Worm (Caenorhabditis elegans): ENCODE results near the gene Y39A3A.3.

The Y39A3A.3 gene

ce11 chrIII:2099808-2100366 lies 31.7 kb upstream of the Y39A3A.3 start (continued):
- TF ChIP-seq php-3 (GFP tag; IDR thresholded peaks at IDR 0.05) (peak; percentile 59; the same call in 1 of the 2 replicates), nhr-42 (GFP tag; IDR thresholded peaks at IDR 0.05) (no peak), madf-9 (GFP tag; conservative IDR thresholded peaks at IDR 0.05) (0 out of 2 replicates have a peak, but pooled peaks have one; percentile 12), spr-3 (GFP tag; optimal IDR thresholded peaks at IDR 0.05) (no peak), fos-1 (tag; optimal IDR thresholded peaks at IDR 0.05) (no peak), nhr-237 (tag; optimal IDR thresholded peaks at IDR 0.05) (no peak), lin-29 (GFP tag; IDR thresholded peaks at IDR 0.05) (no peak), unc-130 (GFP tag; optimal IDR thresholded peaks at IDR 0.05) (no peak), zag-1 (tag; optimal IDR thresholded peaks at IDR 0.05) (no peak), ceh-62 (tag; optimal IDR thresholded peaks at IDR 0.05) (no peak), lin-38 (GFP tag; IDR thresholded peaks at IDR 0.05) (no peak), D1046.2 (GFP tag; IDR thresholded peaks at IDR 0.05) (no peak), hlh-11 (tag; optimal IDR thresholded peaks at IDR 0.05) (peak; percentile 78), zip-11 (GFP tag; IDR thresholded peaks at IDR 0.05) (no peak), dve-1 (tag; optimal IDR thresholded peaks at IDR 0.05; ENCODE audit: insufficient read depth) (peak; percentile 72), ceh-20 (GFP tag; IDR thresholded peaks at IDR 0.05) (no peak), lin-39 (tag; optimal IDR thresholded peaks at IDR 0.05) (no peak), nhr-25 (tag; optimal IDR thresholded peaks at IDR 0.05; ENCODE audit: borderline replicate concordance, insufficient read depth) (no peak), mdl-1 (tag; optimal IDR thresholded peaks at IDR 0.05) (no peak), ztf-11 (tag; optimal IDR thresholded peaks at IDR 0.05) (no peak), jun-1 (tag; optimal IDR thresholded peaks at IDR 0.05) (no peak), ama-1 (optimal IDR thresholded peaks at IDR 0.05) (no peak), Y48G9A.11 (GFP tag; IDR thresholded peaks at IDR 0.05) (no peak), T26A8.4 (GFP tag; IDR thresholded peaks at IDR 0.05) (no peak), gei-8 (GFP tag; optimal IDR thresholded peaks at IDR 0.05) (no peak), daf-12 (tag; optimal IDR thresholded peaks at IDR 0.05) (no peak), rbr-2 (tag; optimal IDR thresholded peaks at IDR 0.05) (no peak), skn-1 (tag; optimal IDR thresholded peaks at IDR 0.05) (no peak), cey-2 (tag; optimal IDR thresholded peaks at IDR 0.05; ENCODE audit: borderline replicate concordance, insufficient read depth) (no peak), sdz-12 (GFP tag; optimal IDR thresholded peaks at IDR 0.05) (no peak), saeg-2 (GFP tag; IDR thresholded peaks at IDR 0.05) (no peak), arid-1 (GFP tag; conservative IDR thresholded peaks at IDR 0.05) (no peak; the same call in 1 of the 2 replicates), nhr-10 (tag; optimal IDR thresholded peaks at IDR 0.05) (no peak), lin-1 (GFP tag; IDR thresholded peaks at IDR 0.05) (no peak), mes-2 (tag; optimal IDR thresholded peaks at IDR 0.05; ENCODE audit: poor library complexity, severe bottlenecking) (no peak), nhr-77 (tag; optimal IDR thresholded peaks at IDR 0.05) (peak; percentile 75), lim-7 (GFP tag; IDR thresholded peaks at IDR 0.05) (no peak), nhr-111 (GFP tag; optimal IDR thresholded peaks at IDR 0.05) (no peak), lin-13 (GFP tag; optimal IDR thresholded peaks at IDR 0.05) (peak; percentile 19), F49E8.2 (tag; optimal IDR thresholded peaks at IDR 0.05; ENCODE audit: borderline replicate concordance) (no peak), nhr-41 (GFP tag; IDR thresholded peaks at IDR 0.05) (no peak), nhr-48 (tag; optimal IDR thresholded peaks at IDR 0.05) (no peak), daf-16 (GFP tag; optimal IDR thresholded peaks at IDR 0.05) (no peak), daf-16 (tag; optimal IDR thresholded peaks at IDR 0.05) (peak; percentile 50), nhr-6 (tag; optimal IDR thresholded peaks at IDR 0.05) (no peak), snpc-4 (tag; optimal IDR thresholded peaks at IDR 0.05) (no peak), ceh-28 (tag; optimal IDR thresholded peaks at IDR 0.05) (no peak), nhr-102 (tag; optimal IDR thresholded peaks at IDR 0.05) (no peak), tag-97 (GFP tag; IDR thresholded peaks at IDR 0.05) (no peak), egl-27 (tag; optimal IDR thresholded peaks at IDR 0.05) (no peak), ZK337.2 (GFP tag; IDR thresholded peaks at IDR 0.05) (no peak), spr-1 (tag; optimal IDR thresholded peaks at IDR 0.05) (no peak)
